Worm (Caenorhabditis elegans): ENCODE measurements around the gene C14C6.13.
A peak's percentile ranks its signal among the peaks of the same experiment; 100 is the strongest.

C14C6.13 gene

ce11 chrV:534176-534575 lies 40.4 kb downstream of the C14C6.13 start, which contains the start of gene nhr-132 (continued):
- no peak for TF ChIP-seq alr-1 (tag; optimal IDR thresholded peaks at IDR 0.05; ENCODE audit: borderline replicate concordance)
- no peak for TF ChIP-seq sptf-1 (tag; optimal IDR thresholded peaks at IDR 0.05)
- TF ChIP-seq unc-130 (tag; optimal IDR thresholded peaks at IDR 0.05): no peak
- no peak for TF ChIP-seq zag-1 (tag; optimal IDR thresholded peaks at IDR 0.05)
- TF ChIP-seq ztf-4 (tag; optimal IDR thresholded peaks at IDR 0.05): no peak
- no peak for TF ChIP-seq snpc-4 (tag; optimal IDR thresholded peaks at IDR 0.05)
- no peak for TF ChIP-seq dsc-1 (tag; optimal IDR thresholded peaks at IDR 0.05)
- no peak for TF ChIP-seq aha-1 (tag; optimal IDR thresholded peaks at IDR 0.05)
- TF ChIP-seq elt-2 (tag; optimal IDR thresholded peaks at IDR 0.05): peak; percentile 35
- TF ChIP-seq egl-13 (tag; optimal IDR thresholded peaks at IDR 0.05): no peak
- peak; percentile 13 for TF ChIP-seq nhr-90 (tag; optimal IDR thresholded peaks at IDR 0.05; ENCODE audit: poor library complexity)
- no peak for TF ChIP-seq nhr-71 (tag; optimal IDR thresholded peaks at IDR 0.05)
- peak; percentile 77 for TF ChIP-seq nhr-85 (tag)
- no peak for TF ChIP-seq sup-37 (GFP tag; optimal IDR thresholded peaks at IDR 0.05)
- no peak for TF ChIP-seq nhr-84 (tag; optimal IDR thresholded peaks at IDR 0.05)
- TF ChIP-seq skn-1 (tag; optimal IDR thresholded peaks at IDR 0.05): no peak
- no peak for TF ChIP-seq unc-86 (tag; optimal IDR thresholded peaks at IDR 0.05)
- no peak for TF ChIP-seq lin-15B (tag; optimal IDR thresholded peaks at IDR 0.05)
- TF ChIP-seq nhr-28 (tag; optimal IDR thresholded peaks at IDR 0.05): no peak
- no peak for TF ChIP-seq lir-3 (tag; optimal IDR thresholded peaks at IDR 0.05; ENCODE audit: poor library complexity)
- TF ChIP-seq Y116A8C.19 (tag; optimal IDR thresholded peaks at IDR 0.05; ENCODE audit: borderline replicate concordance): no peak
- no peak for TF ChIP-seq tbx-2 (tag; optimal IDR thresholded peaks at IDR 0.05)
- no peak for TF ChIP-seq ceh-88 (GFP tag; IDR thresholded peaks at IDR 0.05)
- no peak for TF ChIP-seq mef-2 (tag; optimal IDR thresholded peaks at IDR 0.05)
- peak in 1 of 2 experiments; percentile 1 for TF ChIP-seq efl-1 (optimal IDR thresholded peaks at IDR 0.05)
- TF ChIP-seq efl-1 (GFP tag; optimal IDR thresholded peaks at IDR 0.05 in 1 of 2): no peak
- no peak for TF ChIP-seq ceh-8 (GFP tag; optimal IDR thresholded peaks at IDR 0.05)
- TF ChIP-seq elt-3 (tag; optimal IDR thresholded peaks at IDR 0.05): peak in 2 of 6 experiments; percentile 25 to 44
- no peak for TF ChIP-seq grh-1 (GFP tag; IDR thresholded peaks at IDR 0.05)
- TF ChIP-seq jun-1 (tag; optimal IDR thresholded peaks at IDR 0.05): no peak
- no peak for TF ChIP-seq C04F5.9 (tag; optimal IDR thresholded peaks at IDR 0.05)
- no peak for TF ChIP-seq lin-39 (tag; optimal IDR thresholded peaks at IDR 0.05)
- TF ChIP-seq fkh-10 (GFP tag; optimal IDR thresholded peaks at IDR 0.05): no peak
- TF ChIP-seq lin-14 (GFP tag; optimal IDR thresholded peaks at IDR 0.05): peak; percentile 92
- TF ChIP-seq xbp-1 (tag; optimal IDR thresholded peaks at IDR 0.05): no peak
- no peak for TF ChIP-seq tlp-1 (tag; optimal IDR thresholded peaks at IDR 0.05)
- no peak for TF ChIP-seq ceh-90 (tag; optimal IDR thresholded peaks at IDR 0.05)
- no peak for TF ChIP-seq fkh-8 (tag; optimal IDR thresholded peaks at IDR 0.05)
- TF ChIP-seq aly-2 (tag; optimal IDR thresholded peaks at IDR 0.05): no peak
- no peak for TF ChIP-seq lin-13 (GFP tag; optimal IDR thresholded peaks at IDR 0.05)
- no peak for TF ChIP-seq irx-1 (tag; optimal IDR thresholded peaks at IDR 0.05)
- no peak for TF ChIP-seq zip-4 (GFP tag; optimal IDR thresholded peaks at IDR 0.05)
- peak in 1 of 2 experiments; percentile 19 for TF ChIP-seq mdl-1 (tag; optimal IDR thresholded peaks at IDR 0.05)
- TF ChIP-seq mep-1 (tag; optimal IDR thresholded peaks at IDR 0.05): peak; percentile 54
- TF ChIP-seq nhr-77 (tag; optimal IDR thresholded peaks at IDR 0.05): peak; percentile 28
- no peak for TF ChIP-seq hlh-17 (GFP tag; optimal IDR thresholded peaks at IDR 0.05; ENCODE audit: borderline replicate concordance)
- no peak for TF ChIP-seq pqm-1 (tag; optimal IDR thresholded peaks at IDR 0.05)
- TF ChIP-seq ama-1 (optimal IDR thresholded peaks at IDR 0.05): no peak
- TF ChIP-seq ceh-82 (tag; optimal IDR thresholded peaks at IDR 0.05): no peak
- TF ChIP-seq efl-3 (GFP tag; optimal IDR thresholded peaks at IDR 0.05): no peak
- no peak for TF ChIP-seq nhr-76 (tag; optimal IDR thresholded peaks at IDR 0.05)
- peak in 1 of 2 experiments; percentile 0 for TF ChIP-seq lsy-2 (tag; optimal IDR thresholded peaks at IDR 0.05)
- TF ChIP-seq nhr-237 (tag; optimal IDR thresholded peaks at IDR 0.05): no peak
- TF ChIP-seq fos-1 (tag; optimal IDR thresholded peaks at IDR 0.05): no peak
- TF ChIP-seq nhr-19 (GFP tag; conservative IDR thresholded peaks at IDR 0.05): no peak
